Worm (Caenorhabditis elegans): ENCODE data around the gene Y39E4B.10.

Y39E4B.10 gene

DNA sequence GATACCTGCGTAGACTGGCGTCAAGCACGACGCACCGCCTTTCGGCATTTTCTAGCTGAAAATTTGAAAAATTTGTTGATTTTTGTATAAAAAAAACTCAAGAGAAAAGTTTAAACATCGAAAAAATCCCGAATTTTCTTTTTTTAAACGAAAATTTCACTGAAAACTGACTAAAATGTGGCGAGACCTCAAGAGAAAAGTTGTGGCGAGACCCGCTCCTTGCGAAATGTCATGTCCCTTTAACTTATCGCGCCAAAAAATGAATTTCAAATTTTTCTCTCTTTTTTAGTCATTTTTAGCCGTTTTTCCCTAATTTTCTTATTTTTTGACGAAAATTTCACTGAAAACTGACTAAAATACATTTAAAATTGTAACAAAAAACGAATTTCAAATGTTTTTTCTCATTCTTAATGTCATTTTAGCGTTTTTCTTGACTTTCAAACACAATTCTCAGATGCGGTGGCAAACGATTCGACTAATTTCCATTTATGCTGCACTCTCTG is 16.9 kb upstream of the Y39E4B.10 start, which contains the start of the genes snpc-1.2 and Y39E4B.5:
TSS of gene snpc-1.2 (minus strand) at position 78 of the 503 bp plus-strand sequence.
TSS of gene Y39E4B.5 (plus strand) at position 453 of the 503 bp plus-strand sequence.
- peak; percentile 7 for TF ChIP-seq lin-54 (GFP tag; optimal IDR thresholded peaks at IDR 0.05)
- TF ChIP-seq madf-6 (GFP tag; IDR thresholded peaks at IDR 0.05), result peak; percentile 40; the same call in 1 of the 2 replicates
- TF ChIP-seq F33H1.4 (GFP tag; IDR thresholded peaks at IDR 0.05), result peak; percentile 76
- no peak for TF ChIP-seq akir-1 (GFP tag; optimal IDR thresholded peaks at IDR 0.05)
- TF ChIP-seq efl-1 (GFP tag; optimal IDR thresholded peaks at IDR 0.05), result peak; percentile 71
- TF ChIP-seq D2030.7 (GFP tag; IDR thresholded peaks at IDR 0.05), result peak; percentile 46; the same call in 1 of the 2 replicates
- TF ChIP-seq dpl-1 (GFP tag; optimal IDR thresholded peaks at IDR 0.05), result peak; percentile 43
- TF ChIP-seq xnd-1 (tag; optimal IDR thresholded peaks at IDR 0.05), result peak; percentile 12
- peak; percentile 44 for TF ChIP-seq lsl-1 (GFP tag; optimal IDR thresholded peaks at IDR 0.05)
- TF ChIP-seq snpc-1.3 (tag; optimal IDR thresholded peaks at IDR 0.05; ENCODE audit: insufficient read depth), result peak; percentile 23
- TF ChIP-seq ets-4 (GFP tag; optimal IDR thresholded peaks at IDR 0.05), result no peak
- TF ChIP-seq zfh-2 (GFP tag; conservative IDR thresholded peaks at IDR 0.05), result no peak
- 0 out of 2 replicates have a peak, but pooled peaks have one; percentile 14 for TF ChIP-seq ceh-91 (GFP tag; IDR thresholded peaks at IDR 0.05)
- no peak for TF ChIP-seq chd-7 (tag; optimal IDR thresholded peaks at IDR 0.05)
- TF ChIP-seq nhr-27 (tag; optimal IDR thresholded peaks at IDR 0.05), result no peak
- TF ChIP-seq ztf-25 (GFP tag; IDR thresholded peaks at IDR 0.05), result no peak

DNA sequence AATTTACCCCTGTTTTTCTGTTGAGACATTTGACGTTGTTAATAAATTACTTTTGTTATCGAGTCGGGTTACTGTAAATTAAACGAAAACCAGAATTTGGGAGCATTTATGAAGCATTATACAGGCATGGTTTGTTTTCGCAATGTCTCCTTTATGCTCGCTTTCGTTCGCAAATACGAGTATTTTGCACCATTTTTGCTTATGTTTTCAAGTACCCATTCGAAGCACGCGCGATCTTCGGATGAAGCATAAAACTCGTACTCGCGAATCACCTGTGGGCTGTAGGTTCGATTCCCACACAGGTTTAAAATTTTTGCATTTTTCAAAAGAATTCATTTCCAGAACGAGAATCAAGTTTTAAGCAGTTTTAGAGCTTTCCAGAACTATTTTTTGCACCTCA is 12.2 kb upstream of the Y39E4B.10 start:
- TF ChIP-seq nhr-90 (tag; optimal IDR thresholded peaks at IDR 0.05) (no peak), B0019.2 (GFP tag; conservative IDR thresholded peaks at IDR 0.05) (no peak), bed-2 (GFP tag; IDR thresholded peaks at IDR 0.05) (no peak), Y95B8A.8 (GFP tag; IDR thresholded peaks at IDR 0.05) (no peak), dpl-1 (GFP tag; optimal IDR thresholded peaks at IDR 0.05) (no peak)

DNA sequence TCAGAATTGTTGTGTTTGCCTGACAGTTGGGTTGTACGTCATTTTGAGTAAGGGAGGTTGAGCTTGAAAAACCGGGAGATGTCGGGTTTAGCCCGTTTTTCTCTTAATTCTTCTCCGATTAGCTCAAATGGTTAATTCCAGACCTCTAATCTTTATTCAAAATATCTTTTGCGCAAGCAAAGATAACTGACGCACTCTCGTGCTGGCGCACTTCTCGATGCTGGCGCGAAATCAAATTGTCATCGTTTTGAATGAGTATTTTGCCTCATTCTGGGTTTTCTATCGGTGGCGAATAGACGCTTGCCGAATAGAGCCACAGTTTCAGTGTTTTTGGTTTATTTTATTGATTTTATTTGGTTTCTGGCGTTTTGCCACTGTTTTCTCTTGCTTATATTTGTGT is 8.0 kb upstream of the Y39E4B.10 start:
- TF ChIP-seq xnd-1 (tag; optimal IDR thresholded peaks at IDR 0.05) (peak; percentile 55), egl-18 (GFP tag; IDR thresholded peaks at IDR 0.05) (0 out of 2 replicates have a peak, but pooled peaks have one; percentile 52), F57A8.1 (GFP tag; optimal IDR thresholded peaks at IDR 0.05) (no peak), madf-6 (GFP tag; IDR thresholded peaks at IDR 0.05) (peak; percentile 80), mcd-1 (GFP tag; IDR thresholded peaks at IDR 0.05) (peak; percentile 72), F55B11.4 (tag; optimal IDR thresholded peaks at IDR 0.05; ENCODE audit: borderline replicate concordance, insufficient read depth) (no peak), lin-54 (GFP tag; optimal IDR thresholded peaks at IDR 0.05) (peak; percentile 62), B0035.1 (tag; optimal IDR thresholded peaks at IDR 0.05) (no peak), aptf-3 (GFP tag; IDR thresholded peaks at IDR 0.05) (no peak), lin-35 (GFP tag; optimal IDR thresholded peaks at IDR 0.05) (peak in 1 of 3 experiments; percentile 1), F33H1.4 (GFP tag; IDR thresholded peaks at IDR 0.05) (0 out of 2 replicates have a peak, but pooled peaks have one; percentile 23), madf-8 (GFP tag; conservative IDR thresholded peaks at IDR 0.05) (peak; percentile 74), attf-5 (GFP tag; optimal IDR thresholded peaks at IDR 0.05) (peak; percentile 34), efl-1 (GFP tag; optimal IDR thresholded peaks at IDR 0.05) (peak; percentile 45), ztf-18 (tag; optimal IDR thresholded peaks at IDR 0.05) (peak; percentile 91)

DNA sequence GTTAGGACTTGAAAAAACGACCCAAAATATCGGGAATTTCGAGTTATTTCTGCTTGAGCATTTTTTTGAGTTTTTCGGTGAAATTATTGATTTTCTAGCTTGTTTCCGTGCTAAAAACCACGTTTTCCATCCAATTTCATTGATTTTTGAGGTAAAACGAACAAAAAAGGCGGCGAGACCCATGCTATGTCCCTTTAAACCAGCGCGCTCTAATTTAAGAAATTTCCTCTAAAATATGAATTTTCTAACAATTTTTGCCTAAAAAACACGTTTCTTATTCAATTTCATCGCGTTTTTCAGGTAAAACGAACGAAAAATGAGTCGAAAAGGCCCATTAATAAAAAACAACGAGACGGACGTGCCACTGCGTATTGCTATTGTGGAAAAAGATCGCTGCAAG is 859 bp upstream of the Y39E4B.10 start, which contains the start of gene abce-1:
TSS of gene abce-1 (plus strand) at position 301 of the 400 bp plus-strand sequence.
- TF ChIP-seq lsl-1 (GFP tag; optimal IDR thresholded peaks at IDR 0.05) (no peak), somi-1 (GFP tag; optimal IDR thresholded peaks at IDR 0.05) (no peak), ztf-25 (GFP tag; IDR thresholded peaks at IDR 0.05) (no peak), ceh-79 (tag; optimal IDR thresholded peaks at IDR 0.05) (no peak), atf-7 (tag; optimal IDR thresholded peaks at IDR 0.05) (no peak), akir-1 (GFP tag; optimal IDR thresholded peaks at IDR 0.05) (no peak), nhr-179 (tag; optimal IDR thresholded peaks at IDR 0.05) (no peak), F57C9.4 (tag; optimal IDR thresholded peaks at IDR 0.05) (no peak), hmg-20 (GFP tag; IDR thresholded peaks at IDR 0.05) (no peak), lin-35 (GFP tag; optimal IDR thresholded peaks at IDR 0.05) (no peak), F55B11.4 (tag; optimal IDR thresholded peaks at IDR 0.05; ENCODE audit: borderline replicate concordance, insufficient read depth) (no peak), lin-40 (tag; optimal IDR thresholded peaks at IDR 0.05) (no peak), B0336.3 (GFP tag; IDR thresholded peaks at IDR 0.05) (no peak), hsf-1 (GFP tag; IDR thresholded peaks at IDR 0.05) (no peak), C17E4.6 (GFP tag; IDR thresholded peaks at IDR 0.05) (no peak)
